Worm (Caenorhabditis elegans): ENCODE results near the gene zhit-3.

The zhit-3 gene

DNA sequence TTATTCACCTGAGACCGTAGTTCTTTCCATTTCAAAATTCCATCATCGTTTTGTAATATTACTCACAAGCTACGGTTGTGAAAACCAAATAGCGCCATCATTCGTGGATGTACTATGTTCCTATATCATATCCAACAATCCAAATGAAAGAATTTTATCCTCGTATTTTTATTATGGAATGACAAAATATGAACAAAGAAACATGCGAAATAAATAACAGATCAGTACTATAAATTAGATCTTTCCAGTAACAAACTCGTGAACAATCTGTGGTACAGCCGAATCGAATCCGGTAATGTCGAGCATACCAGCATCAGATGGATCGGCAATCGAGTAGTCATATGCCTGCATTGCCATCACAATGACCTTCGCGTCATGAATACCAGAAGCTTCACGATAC, 40.8 kb upstream of the zhit-3 start:
- TF ChIP-seq nhr-11 (tag; optimal IDR thresholded peaks at IDR 0.05) (no peak), lin-39 (tag; optimal IDR thresholded peaks at IDR 0.05) (no peak), skn-1 (tag; optimal IDR thresholded peaks at IDR 0.05) (no peak), lin-1 (GFP tag; IDR thresholded peaks at IDR 0.05) (no peak), zip-2 (tag; optimal IDR thresholded peaks at IDR 0.05) (no peak), ama-1 (optimal IDR thresholded peaks at IDR 0.05) (peak; percentile 80), fos-1 (tag; optimal IDR thresholded peaks at IDR 0.05) (peak; percentile 23), daf-16 (GFP tag; optimal IDR thresholded peaks at IDR 0.05) (no peak), daf-16 (tag; optimal IDR thresholded peaks at IDR 0.05) (peak; percentile 15), spr-3 (GFP tag; optimal IDR thresholded peaks at IDR 0.05) (no peak), snpc-4 (tag; optimal IDR thresholded peaks at IDR 0.05) (no peak), mep-1 (tag; optimal IDR thresholded peaks at IDR 0.05) (peak; percentile 8), aha-1 (tag) (peak; percentile 76), F49E8.2 (tag; optimal IDR thresholded peaks at IDR 0.05; ENCODE audit: borderline replicate concordance) (no peak), daf-8 (GFP tag; IDR thresholded peaks at IDR 0.05) (no peak), daf-12 (tag; optimal IDR thresholded peaks at IDR 0.05) (no peak), ceh-28 (tag; optimal IDR thresholded peaks at IDR 0.05) (no peak), lin-29 (GFP tag; IDR thresholded peaks at IDR 0.05) (no peak), lsy-2 (tag; optimal IDR thresholded peaks at IDR 0.05) (peak in 1 of 2 experiments; percentile 41), Y105C5A.15 (GFP tag; IDR thresholded peaks at IDR 0.05) (no peak), fkh-10 (GFP tag; optimal IDR thresholded peaks at IDR 0.05) (no peak), php-3 (GFP tag; IDR thresholded peaks at IDR 0.05) (no peak)

DNA sequence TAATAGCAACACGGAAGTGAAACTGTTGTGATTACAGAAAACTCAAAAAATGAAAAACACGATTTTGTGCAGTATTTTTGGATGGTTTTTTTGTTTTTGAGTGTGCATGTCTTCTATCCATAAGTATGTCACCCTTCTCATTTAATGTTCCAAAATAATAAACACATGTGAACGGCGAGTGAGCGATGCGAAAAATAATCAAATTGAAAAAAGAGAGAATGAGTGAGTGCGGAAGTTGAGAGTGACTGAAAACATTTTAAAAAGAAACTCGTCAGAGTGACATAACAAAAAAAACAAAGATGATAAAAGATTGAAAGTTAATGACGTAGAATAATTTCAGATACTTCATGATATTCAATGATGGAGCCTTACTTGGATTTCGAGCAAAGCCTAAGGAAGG, 37.6 kb upstream of the zhit-3 start:
- TF ChIP-seq mes-2 (tag; optimal IDR thresholded peaks at IDR 0.05; ENCODE audit: poor library complexity, severe bottlenecking) (no peak), aha-1 (tag) (peak; percentile 94), daf-16 (GFP tag; optimal IDR thresholded peaks at IDR 0.05) (peak in 1 of 2 experiments; percentile 72), daf-16 (tag; optimal IDR thresholded peaks at IDR 0.05) (peak; percentile 7)

DNA sequence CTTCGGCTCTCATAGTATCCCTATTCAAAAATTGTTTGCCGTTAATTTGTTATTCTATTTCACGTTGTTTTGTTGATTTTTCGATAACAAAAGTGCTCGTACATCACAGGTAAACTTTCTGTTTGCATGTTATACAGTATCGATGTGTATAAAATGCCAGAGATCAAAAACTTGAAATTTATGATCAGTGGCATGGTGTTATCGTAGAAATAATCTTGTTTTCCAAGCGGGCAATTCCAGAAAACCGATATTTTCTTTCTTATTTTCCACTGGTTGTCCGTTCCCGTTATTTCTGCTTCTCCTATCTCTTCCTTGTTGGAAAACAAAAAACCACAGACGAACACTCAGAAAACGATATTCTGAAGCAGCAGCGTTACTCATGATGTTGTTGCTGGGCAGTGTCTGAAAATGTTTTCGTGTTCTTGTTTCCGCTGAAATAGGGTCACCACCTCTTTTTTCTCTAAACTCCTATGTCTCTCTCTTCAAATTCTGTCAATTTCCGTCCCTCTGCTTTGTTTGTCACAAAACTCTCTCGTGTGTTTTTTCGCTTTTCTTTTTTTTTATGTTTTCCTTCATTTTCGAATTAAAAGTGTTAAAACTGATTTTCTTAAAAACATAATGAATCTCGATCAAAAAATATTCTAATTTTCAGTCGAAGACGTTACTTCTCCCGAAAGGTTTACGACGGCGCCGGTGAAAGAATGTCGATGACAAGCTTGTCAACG, 36.5 kb upstream of the zhit-3 start, which contains the start of gene akt-1:
akt-1 (plus strand) TSS at position 651 of the 725 bp plus-strand sequence.
- TF ChIP-seq attf-4 (tag; optimal IDR thresholded peaks at IDR 0.05) (no peak), egl-27 (tag; optimal IDR thresholded peaks at IDR 0.05) (no peak), fkh-10 (GFP tag; optimal IDR thresholded peaks at IDR 0.05) (no peak), nhr-28 (tag; optimal IDR thresholded peaks at IDR 0.05) (no peak), php-3 (GFP tag; IDR thresholded peaks at IDR 0.05) (no peak), rbr-2 (tag; optimal IDR thresholded peaks at IDR 0.05) (peak; percentile 12), aha-1 (tag) (peak; percentile 94), lin-38 (GFP tag; IDR thresholded peaks at IDR 0.05) (no peak), vab-7 (GFP tag; IDR thresholded peaks at IDR 0.05) (no peak), lim-7 (GFP tag; IDR thresholded peaks at IDR 0.05) (no peak), hif-1 (tag; optimal IDR thresholded peaks at IDR 0.05) (no peak), mxl-3 (GFP tag; optimal IDR thresholded peaks at IDR 0.05) (no peak), cey-2 (tag; optimal IDR thresholded peaks at IDR 0.05; ENCODE audit: borderline replicate concordance, insufficient read depth) (no peak), lin-1 (GFP tag; IDR thresholded peaks at IDR 0.05) (no peak), unc-39 (tag; optimal IDR thresholded peaks at IDR 0.05) (no peak), unc-62 (GFP tag; optimal IDR thresholded peaks at IDR 0.05 in 1 of 2) (peak in 1 of 2 experiments; percentile 99), unc-62 (tag; optimal IDR thresholded peaks at IDR 0.05) (no peak), dpl-1 (GFP tag; optimal IDR thresholded peaks at IDR 0.05) (no peak), zag-1 (tag; optimal IDR thresholded peaks at IDR 0.05) (no peak), hlh-30 (tag; optimal IDR thresholded peaks at IDR 0.05; ENCODE audit: insufficient read depth) (peak; percentile 23), ztf-11 (tag; optimal IDR thresholded peaks at IDR 0.05) (no peak), daf-16 (GFP tag; optimal IDR thresholded peaks at IDR 0.05) (peak in 1 of 2 experiments; percentile 48), daf-16 (tag; optimal IDR thresholded peaks at IDR 0.05) (peak; percentile 77), nhr-6 (tag; optimal IDR thresholded peaks at IDR 0.05) (no peak)

All from whole organism, L4 larva.